Fruit fly (Drosophila melanogaster) whole organism, embryonic: ENCODE data around the gene Abl.

ENCODE experiments used
- Blimp-1 ChIP-seq: fragments of 200-800 bp; sonication (Bioruptor generic); optimal IDR thresholded peaks from 3 replicates; lab custom pipeline; 2018; ENCODE audit warnings: missing biosample characterization, missing genetic modification characterization, mild to moderate bottlenecking, moderate library complexity, missing genetic modification reagents
- CG14710 ChIP-seq: fragments of 200-800 bp; sonication (Bioruptor generic); optimal IDR thresholded peaks from 3 replicates; lab custom pipeline; 2019; ENCODE audit warnings: missing biosample characterization, mild to moderate bottlenecking, missing genetic modification characterization, moderate library complexity
- CG17829 ChIP-seq: fragments of 200-800 bp; optimal IDR thresholded peaks from 2 replicates; lab custom pipeline; 2019; ENCODE audit warnings: missing biosample characterization, mild to moderate bottlenecking, missing genetic modification characterization, moderate library complexity
- CG18262 ChIP-seq: fragments of 200-800 bp; optimal IDR thresholded peaks from 3 replicates; lab custom pipeline; 2019; ENCODE audit warnings: missing biosample characterization, mild to moderate bottlenecking, missing genetic modification characterization, moderate library complexity
- CG2712 ChIP-seq: fragments of 200-800 bp; optimal IDR thresholded peaks from 3 replicates; lab custom pipeline; 2019; ENCODE audit warnings: missing biosample characterization, mild to moderate bottlenecking, missing genetic modification characterization, moderate library complexity
- CG30403 ChIP-seq: fragments of 200-800 bp; sonication (Bioruptor generic); optimal IDR thresholded peaks from 3 replicates; lab custom pipeline; 2016; ENCODE audit warnings: missing biosample characterization, missing genetic modification characterization
- CG34422 ChIP-seq: fragments of 200-800 bp; sonication (Bioruptor generic); IDR thresholded peaks from 3 replicates; pipeline ENCODE4 v1.3.6; 2022; ENCODE audit warnings: missing biosample characterization, missing genetic modification characterization
- CG3726 ChIP-seq: fragments of 200-800 bp; sonication (Bioruptor generic); IDR thresholded peaks from 3 replicates; pipeline ENCODE4, ENCODE4 v1.3.6; 2022; ENCODE audit warnings: missing biosample characterization, missing genetic modification characterization
- CG4360 ChIP-seq: fragments of 200-800 bp; sonication (Bioruptor generic); IDR thresholded peaks from 2 replicates; pipeline ENCODE4 v1.3.6; 2022; ENCODE audit warnings: missing biosample characterization, missing genetic modification characterization
- CG4424 ChIP-seq: fragments of 200-800 bp; sonication (Bioruptor generic); optimal IDR thresholded peaks from 3 replicates; lab custom pipeline; 2016; ENCODE audit warnings: missing biosample characterization, missing genetic modification characterization
- CG8290 ChIP-seq, 3 experiments: fragments of 200-800 bp; sonication (Bioruptor generic); optimal IDR thresholded peaks; 2 replicates each; lab custom pipeline; 2016 to 2019; ENCODE audit warnings: missing biosample characterization in 3 of 3, missing genetic modification characterization in 3 of 3, mild to moderate bottlenecking in 2 of 3, moderate library complexity in 1 of 3
- CG9215 ChIP-seq: fragments of 200-800 bp; sonication (Bioruptor generic); IDR thresholded peaks from 2 replicates; pipeline ENCODE4 v1.3.6; 2022; ENCODE audit warnings: missing biosample characterization, missing genetic modification characterization
- CG9437 ChIP-seq: fragments of 200-800 bp; sonication (Bioruptor generic); optimal IDR thresholded peaks from 2 replicates; lab custom pipeline; 2018; ENCODE audit warnings: missing biosample characterization, mild to moderate bottlenecking, missing genetic modification characterization
- CTCF ChIP-seq: fragments of 200-800 bp; sonication (Bioruptor generic); optimal IDR thresholded peaks from 2 replicates; lab custom pipeline; 2017; ENCODE audit warnings: missing biosample characterization, mild to moderate bottlenecking, missing genetic modification characterization, moderate library complexity
- D19B ChIP-seq: fragments of 200-800 bp; sonication (Bioruptor generic); optimal IDR thresholded peaks from 2 replicates; lab custom pipeline; 2017; ENCODE audit warnings: missing biosample characterization, mild to moderate bottlenecking, missing genetic modification characterization
- Dad ChIP-seq: fragments of 200-800 bp; sonication (Bioruptor generic); optimal IDR thresholded peaks from 3 replicates; lab custom pipeline; 2016; ENCODE audit warnings: missing biosample characterization, missing genetic modification characterization
- Ets65A ChIP-seq: fragments of 200-800 bp; sonication (Bioruptor generic); peaks from one replicate; lab custom pipeline; 2016; ENCODE audit warnings: missing biosample characterization, missing genetic modification characterization
- Lhr ChIP-seq: fragments of 200-800 bp; sonication (Bioruptor generic); optimal IDR thresholded peaks from 3 replicates; lab custom pipeline; 2017; ENCODE audit warnings: mild to moderate bottlenecking, missing biosample characterization, missing genetic modification reagents, missing genetic modification characterization
- Med ChIP-seq: fragments of 200-800 bp; sonication (Bioruptor generic); peaks from one replicate; lab custom pipeline; 2016; ENCODE audit warnings: missing biosample characterization, missing genetic modification characterization, mild to moderate bottlenecking, inconsistent platforms, moderate library complexity
- Myb ChIP-seq: fragments of 200-800 bp; sonication (Bioruptor generic); optimal IDR thresholded peaks from 2 replicates; lab custom pipeline; 2016; ENCODE audit warnings: missing biosample characterization, missing genetic modification characterization
- Xrp1 ChIP-seq: fragments of 200-800 bp; sonication (Bioruptor generic); IDR thresholded peaks from 2 replicates; pipeline ENCODE4 v1.3.6; 2022; ENCODE audit warnings: missing biosample characterization, missing genetic modification characterization
- bab2 ChIP-seq: fragments of 200-800 bp; sonication (Bioruptor generic); optimal IDR thresholded peaks from 2 replicates; lab custom pipeline; 2016; ENCODE audit warnings: missing biosample characterization, missing genetic modification characterization
- bsh ChIP-seq, 2 experiments: fragments of 200-800 bp; sonication (Bioruptor generic); optimal IDR thresholded peaks; 2 replicates each; lab custom pipeline; 2017 to 2018; ENCODE audit warnings: mild to moderate bottlenecking in 2 of 2, missing biosample characterization in 2 of 2, missing genetic modification characterization in 2 of 2, moderate library complexity in 1 of 2
- caup ChIP-seq: fragments of 200-800 bp; sonication (Bioruptor generic); optimal IDR thresholded peaks from 3 replicates; lab custom pipeline; 2017; ENCODE audit warnings: missing biosample characterization, mild to moderate bottlenecking, missing genetic modification characterization, moderate library complexity; ENCODE audit not compliant: severe bottlenecking
- ci ChIP-seq: fragments of 200-800 bp; sonication (Bioruptor generic); IDR thresholded peaks from 3 replicates; pipeline ENCODE4 v1.3.6; 2022; ENCODE audit warnings: missing biosample characterization, missing genetic modification characterization
- da ChIP-seq: fragments of 200-800 bp; sonication (Bioruptor generic); optimal IDR thresholded peaks from 2 replicates; lab custom pipeline; 2016; ENCODE audit warnings: missing biosample characterization, missing genetic modification characterization
- fd96Cb ChIP-seq: fragments of 200-800 bp; sonication (Bioruptor generic); optimal IDR thresholded peaks from 2 replicates; lab custom pipeline; 2018; ENCODE audit warnings: missing biosample characterization, mild to moderate bottlenecking, missing genetic modification characterization, moderate library complexity
- lov ChIP-seq, 2 experiments: fragments of 200-800 bp in 1 of 2; fragments of >200 bp in 1 of 2; sonication (Bioruptor generic) in 1 of 2; IDR thresholded peaks in 1 of 2; optimal IDR thresholded peaks in 1 of 2; 2 replicates in 1 of 2; 3 replicates in 1 of 2; pipeline versions ENCODE4 v1.3.6 to Lab custom; 2017 to 2022; ENCODE audit warnings: missing biosample characterization in 1 of 2, missing genetic modification characterization in 1 of 2
- nmo ChIP-seq: fragments of 200-800 bp; sonication (Bioruptor generic); optimal IDR thresholded peaks from 2 replicates; lab custom pipeline; 2018; ENCODE audit warnings: missing biosample characterization, mild to moderate bottlenecking, missing genetic modification characterization, moderate library complexity
- pan ChIP-seq, 4 experiments: fragments of >200 bp in 3 of 4; fragments of 200-800 bp in 1 of 4; sonication (Bioruptor generic) in 1 of 4; optimal IDR thresholded peaks in 3 of 4; IDR thresholded peaks in 1 of 4; 2 replicates each; pipeline versions ENCODE4 v1.3.6 to Lab custom; 2017 to 2022; ENCODE audit warnings: missing biosample characterization in 2 of 4, missing genetic modification characterization in 2 of 4, mixed read lengths in 1 of 4
- pho ChIP-seq: fragments of 200-800 bp; sonication (Bioruptor generic); optimal IDR thresholded peaks from 2 replicates; lab custom pipeline; 2016; ENCODE audit warnings: missing biosample characterization, missing genetic modification characterization
- prd ChIP-seq, 3 experiments: fragments of >200 bp in 2 of 3; fragments of 200-800 bp in 1 of 3; sonication (Bioruptor generic) in 1 of 3; optimal IDR thresholded peaks in 2 of 3; IDR thresholded peaks in 1 of 3; 2 replicates in 2 of 3; 3 replicates in 1 of 3; pipeline versions ENCODE4 v1.3.6 to Lab custom; 2017 to 2022; ENCODE audit warnings: missing biosample characterization in 1 of 3, missing genetic modification characterization in 1 of 3
- pros ChIP-seq: fragments of 200-800 bp; sonication (Bioruptor generic); optimal IDR thresholded peaks from 3 replicates; lab custom pipeline; 2019; ENCODE audit warnings: missing biosample characterization, mild to moderate bottlenecking, missing genetic modification characterization, moderate library complexity
- pzg ChIP-seq: fragments of 200-800 bp; sonication (Bioruptor generic); optimal IDR thresholded peaks from 3 replicates; lab custom pipeline; 2018; ENCODE audit warnings: missing biosample characterization, mild to moderate bottlenecking, missing genetic modification characterization, moderate library complexity
- sens ChIP-seq: fragments of 200-800 bp; sonication (Bioruptor generic); peaks from one replicate; lab custom pipeline; 2016; ENCODE audit warnings: missing biosample characterization, missing genetic modification characterization
- sqz ChIP-seq: fragments of 200-800 bp; sonication (Bioruptor generic); optimal IDR thresholded peaks from 3 replicates; lab custom pipeline; 2018; ENCODE audit warnings: missing biosample characterization, mild to moderate bottlenecking, missing genetic modification characterization
- tgo ChIP-seq: fragments of 200-800 bp; sonication (Bioruptor generic); IDR thresholded peaks from 3 replicates; pipeline ENCODE4 v1.3.6; 2022; ENCODE audit warnings: missing biosample characterization, missing genetic modification characterization
- z ChIP-seq: fragments of 200-800 bp; sonication (Bioruptor generic); IDR thresholded peaks from 3 replicates; pipeline ENCODE4 v1.3.6; 2022; ENCODE audit warnings: missing biosample characterization, missing genetic modification characterization

The Abl gene

DNA sequence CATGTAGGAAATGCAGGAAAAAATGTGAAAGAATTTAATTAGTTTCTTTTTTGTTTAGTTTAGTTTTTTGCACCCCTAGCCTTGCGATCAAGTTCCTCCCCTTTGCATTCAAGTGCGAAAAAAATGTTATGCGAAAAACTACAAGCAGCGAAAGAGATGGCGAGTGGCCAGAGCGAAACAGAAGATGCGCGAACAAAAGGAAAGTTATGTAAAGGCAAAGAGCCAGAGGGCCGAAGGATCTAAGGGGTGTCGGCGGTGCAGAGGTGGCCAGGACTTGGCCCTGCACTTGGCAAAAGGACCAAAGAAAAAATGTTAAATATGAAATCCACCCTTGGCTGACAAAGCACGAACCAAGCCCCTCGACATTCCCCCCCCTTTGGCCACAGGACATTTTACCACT is 13.6 kb downstream of the Abl start:
- TF ChIP-seq sqz (GFP tag; lab: Kevin White, UChicago) (peak; percentile 53), pros (GFP tag; lab: Kevin White, UChicago) (peak; percentile 84), da (GFP tag; lab: Kevin White, UChicago) (no peak), D19B (no peak)

dm6 chr3L:16631844-16632537 is 15.7 kb downstream of the Abl start:
- TF ChIP-seq sens (GFP tag; lab: Kevin White, UChicago) (peak; percentile 80), bab2 (GFP tag; lab: Kevin White, UChicago) (no peak), CG8290 (GFP tag; optimal IDR thresholded peaks at IDR 0.05; lab: Kevin White, UChicago) (peak; percentile 23), CG8290 (tag; optimal IDR thresholded peaks at IDR 0.05; lab: Kevin White, UChicago) (no peak), caup (GFP tag; lab: Kevin White, UChicago) (no peak), tgo (GFP tag; lab: Robert Waterston, UW) (0 out of 3 replicates have a peak, but pooled peaks have one; percentile 14), CG34422 (GFP tag; lab: Robert Waterston, UW) (0 out of 3 replicates have a peak, but pooled peaks have one; percentile 38), CG4360 (GFP tag; lab: Robert Waterston, UW) (0 out of 2 replicates have a peak, but pooled peaks have one; percentile 9), fd96Cb (tag; lab: Kevin White, UChicago) (peak; percentile 3), CG9437 (no peak), Med (GFP tag; lab: Kevin White, UChicago) (peak; percentile 68), Dad (GFP tag; lab: Kevin White, UChicago) (no peak), CG18262 (tag; lab: Kevin White, UChicago) (peak; percentile 26), prd (optimal IDR thresholded peaks at IDR 0.05; lab: Kevin White, UChicago) (no peak), prd (GFP tag; IDR thresholded peaks at IDR 0.05; lab: Robert Waterston, UW) (peak; percentile 61; the same call in 2 of the 3 replicates), nmo (GFP tag; lab: Kevin White, UChicago) (peak; percentile 16), pzg (GFP tag; lab: Kevin White, UChicago) (no peak), pho (GFP tag; lab: Kevin White, UChicago) (no peak), CG4424 (GFP tag; lab: Kevin White, UChicago) (peak; percentile 26), CG3726 (no peak), CG17829 (tag; lab: Kevin White, UChicago) (no peak), lov (optimal IDR thresholded peaks at IDR 0.05; lab: Kevin White, UChicago) (no peak), lov (GFP tag; IDR thresholded peaks at IDR 0.05; lab: Robert Waterston, UW) (0 out of 3 replicates have a peak, but pooled peaks have one; percentile 30), CG14710 (tag; lab: Kevin White, UChicago) (peak; percentile 25), CG2712 (tag; lab: Kevin White, UChicago) (peak; percentile 15), Xrp1 (GFP tag; lab: Robert Waterston, UW) (peak; percentile 18; the same call in 1 of the 2 replicates), CTCF (GFP tag; lab: Kevin White, UChicago) (peak; percentile 77), Lhr (GFP tag; lab: Kevin White, UChicago) (no peak), z (GFP tag; lab: Robert Waterston, UW) (0 out of 3 replicates have a peak, but pooled peaks have one; percentile 30), CG30403 (GFP tag; lab: Kevin White, UChicago) (no peak), Myb (GFP tag; lab: Kevin White, UChicago) (no peak), ci (GFP tag; lab: Robert Waterston, UW) (0 out of 3 replicates have a peak, but pooled peaks have one; percentile 32), CG9215 (GFP tag; lab: Robert Waterston, UW) (no peak), pan (optimal IDR thresholded peaks at IDR 0.05; lab: Kevin White, UChicago) (no peak), pan (GFP tag; optimal IDR thresholded peaks at IDR 0.05 in 1 of 2, IDR thresholded peaks at IDR 0.05 in 1 of 2) (peak in 1 of 2 experiments; percentile 20), Ets65A (peak; percentile 54), Blimp-1 (GFP tag; lab: Kevin White, UChicago) (peak; percentile 44), bsh (GFP tag; optimal IDR thresholded peaks at IDR 0.05; lab: Kevin White, UChicago) (peak in 1 of 2 experiments; percentile 16)
- TF ChIP-seq, all 482 proteins: peak for 22
